Fruit fly (Drosophila melanogaster) whole organism, embryonic: Measurements from ENCODE around the gene CG15498.

Source experiments
- Adf1 ChIP-seq: fragments of 200-800 bp; sonication (Bioruptor generic); IDR thresholded peaks from 2 replicates; pipeline ENCODE4 v1.3.6; 2022; ENCODE audit warnings: missing biosample characterization, missing genetic modification characterization
- B-H1 ChIP-seq: fragments of 200-800 bp; sonication (Bioruptor generic); IDR thresholded peaks from 3 replicates; pipeline ENCODE4 v1.3.6; 2022; ENCODE audit warnings: missing biosample characterization, missing genetic modification characterization
- Bgb ChIP-seq: fragments of 200-800 bp; sonication (Bioruptor generic); IDR thresholded peaks from 2 replicates; pipeline ENCODE4 v1.3.6; 2022; ENCODE audit warnings: missing biosample characterization, missing genetic modification characterization; ENCODE audit not compliant: partially characterized antibody
- CG10321 ChIP-seq: fragments of 200-800 bp; sonication (Bioruptor generic); IDR thresholded peaks from 2 replicates; pipeline ENCODE4 v1.3.6; 2022; ENCODE audit warnings: missing biosample characterization, missing genetic modification characterization
- CG11696 ChIP-seq: fragments of 200-800 bp; sonication (Bioruptor generic); IDR thresholded peaks from 2 replicates; pipeline ENCODE4 v1.3.6; 2022; ENCODE audit warnings: missing biosample characterization, missing genetic modification characterization
- CG13296 ChIP-seq: fragments of 200-800 bp; sonication (Bioruptor generic); optimal IDR thresholded peaks from 3 replicates; lab custom pipeline; 2018; ENCODE audit warnings: missing biosample characterization, mild to moderate bottlenecking, missing genetic modification characterization
- CG15073 ChIP-seq: fragments of 200-800 bp; sonication (Bioruptor generic); optimal IDR thresholded peaks from 2 replicates; lab custom pipeline; 2016; ENCODE audit warnings: missing biosample characterization, missing genetic modification characterization
- CG16779 ChIP-seq: fragments of 200-800 bp; sonication (Bioruptor generic); IDR thresholded peaks from 2 replicates; pipeline ENCODE4 v1.3.6; 2022; ENCODE audit warnings: missing biosample characterization, missing genetic modification characterization
- CG17328 ChIP-seq: fragments of 200-800 bp; sonication (Bioruptor generic); IDR thresholded peaks from 2 replicates; pipeline ENCODE4 v1.3.6; 2022; ENCODE audit warnings: missing biosample characterization, missing genetic modification characterization
- CG17385 ChIP-seq: fragments of 200-800 bp; sonication (Bioruptor generic); optimal IDR thresholded peaks from 3 replicates; lab custom pipeline; 2018; ENCODE audit warnings: missing biosample characterization, mild to moderate bottlenecking, missing genetic modification characterization
- CG18619 ChIP-seq: fragments of 200-800 bp; sonication (Bioruptor generic); optimal IDR thresholded peaks from 3 replicates; lab custom pipeline; 2017; ENCODE audit warnings: missing biosample characterization, mild to moderate bottlenecking, missing genetic modification characterization
- CG2116 ChIP-seq: fragments of 200-800 bp; sonication (Bioruptor generic); optimal IDR thresholded peaks from 3 replicates; lab custom pipeline; 2018; ENCODE audit warnings: missing biosample characterization, mild to moderate bottlenecking, missing genetic modification characterization
- CG33557 ChIP-seq: fragments of 200-800 bp; sonication (Bioruptor generic); optimal IDR thresholded peaks from 2 replicates; lab custom pipeline; 2019; ENCODE audit warnings: missing biosample characterization, mild to moderate bottlenecking, missing genetic modification characterization, moderate library complexity
- CG42726 ChIP-seq: fragments of 200-800 bp; sonication (Bioruptor generic); IDR thresholded peaks from 2 replicates; pipeline ENCODE4 v1.3.6; 2022; ENCODE audit warnings: missing biosample characterization, missing genetic modification characterization; ENCODE audit not compliant: partially characterized antibody
- CG4424 ChIP-seq: fragments of 200-800 bp; sonication (Bioruptor generic); optimal IDR thresholded peaks from 3 replicates; lab custom pipeline; 2016; ENCODE audit warnings: missing biosample characterization, missing genetic modification characterization
- CG6254 ChIP-seq: fragments of 200-800 bp; sonication (Bioruptor generic); optimal IDR thresholded peaks from 3 replicates; lab custom pipeline; 2017; ENCODE audit warnings: mild to moderate bottlenecking, missing biosample characterization, missing genetic modification reagents, missing genetic modification characterization
- CG6683 ChIP-seq: fragments of 200-800 bp; sonication (Bioruptor generic); optimal IDR thresholded peaks from 2 replicates; lab custom pipeline; 2017; ENCODE audit warnings: missing biosample characterization, mild to moderate bottlenecking, missing genetic modification characterization, missing genetic modification reagents
- CG9437 ChIP-seq: fragments of 200-800 bp; sonication (Bioruptor generic); optimal IDR thresholded peaks from 2 replicates; lab custom pipeline; 2018; ENCODE audit warnings: missing biosample characterization, mild to moderate bottlenecking, missing genetic modification characterization
- CG9876 ChIP-seq: fragments of 200-800 bp; sonication (Bioruptor generic); optimal IDR thresholded peaks from 2 replicates; lab custom pipeline; 2016; ENCODE audit warnings: missing biosample characterization, missing genetic modification characterization
- D19B ChIP-seq: fragments of 200-800 bp; sonication (Bioruptor generic); optimal IDR thresholded peaks from 2 replicates; lab custom pipeline; 2017; ENCODE audit warnings: missing biosample characterization, mild to moderate bottlenecking, missing genetic modification characterization
- Drgx ChIP-seq: fragments of 200-800 bp; sonication (Bioruptor generic); IDR thresholded peaks from 2 replicates; pipeline ENCODE4 v1.3.6; 2022; ENCODE audit warnings: missing biosample characterization, missing genetic modification characterization
- E2f2 ChIP-seq: fragments of 200-800 bp; sonication (Bioruptor generic); IDR thresholded peaks from 2 replicates; pipeline ENCODE4 v1.3.6; 2022; ENCODE audit warnings: missing biosample characterization, missing genetic modification characterization
- H15 ChIP-seq: fragments of 200-800 bp; sonication (Bioruptor generic); IDR thresholded peaks from 3 replicates; pipeline ENCODE4 v1.3.6; 2022; ENCODE audit warnings: missing biosample characterization, missing genetic modification characterization
- HHEX ChIP-seq: fragments of 200-800 bp; sonication (Bioruptor generic); optimal IDR thresholded peaks from 3 replicates; lab custom pipeline; 2017; ENCODE audit warnings: missing biosample characterization, mild to moderate bottlenecking, missing genetic modification characterization, missing genetic modification reagents
- HLHmδ ChIP-seq: fragments of 200-800 bp; sonication (Bioruptor generic); optimal IDR thresholded peaks from 2 replicates; lab custom pipeline; 2018; ENCODE audit warnings: missing biosample characterization, mild to moderate bottlenecking, missing genetic modification characterization, moderate library complexity
- Hand ChIP-seq: fragments of 200-800 bp; sonication (Bioruptor generic); optimal IDR thresholded peaks from 2 replicates; lab custom pipeline; 2017; ENCODE audit warnings: mild to moderate bottlenecking, missing biosample characterization, missing genetic modification reagents, missing genetic modification characterization
- NfI ChIP-seq: fragments of 200-800 bp; sonication (Bioruptor generic); optimal IDR thresholded peaks from 3 replicates; lab custom pipeline; 2018; ENCODE audit warnings: missing biosample characterization, mild to moderate bottlenecking, missing genetic modification characterization, moderate library complexity
- PHDP ChIP-seq: fragments of 200-800 bp; sonication (Bioruptor generic); optimal IDR thresholded peaks from 3 replicates; lab custom pipeline; 2018; ENCODE audit warnings: missing biosample characterization, mild to moderate bottlenecking, missing genetic modification characterization, moderate library complexity
- Poxn ChIP-seq: fragments of 200-800 bp; sonication (Bioruptor generic); IDR thresholded peaks from 2 replicates; pipeline ENCODE4 v1.3.6; 2022; ENCODE audit warnings: missing biosample characterization, missing genetic modification characterization
- Rfx ChIP-seq: fragments of 200-800 bp; sonication (Bioruptor generic); IDR thresholded peaks from 2 replicates; pipeline ENCODE4 v1.3.6; 2022; ENCODE audit warnings: missing biosample characterization, missing genetic modification characterization
- Sox102F ChIP-seq: fragments of 200-800 bp; sonication (Bioruptor generic); optimal IDR thresholded peaks from 2 replicates; lab custom pipeline; 2018; ENCODE audit warnings: missing biosample characterization, mild to moderate bottlenecking, missing genetic modification characterization, moderate library complexity
- ap ChIP-seq: fragments of 200-800 bp; sonication (Bioruptor generic); IDR thresholded peaks from 2 replicates; pipeline ENCODE4 v1.3.6; 2022; ENCODE audit warnings: missing biosample characterization, missing genetic modification characterization
- az2 ChIP-seq: fragments of 200-800 bp; sonication (Bioruptor generic); optimal IDR thresholded peaks from 3 replicates; lab custom pipeline; 2016; ENCODE audit warnings: missing biosample characterization, missing genetic modification characterization
- ci ChIP-seq: fragments of 200-800 bp; sonication (Bioruptor generic); IDR thresholded peaks from 3 replicates; pipeline ENCODE4 v1.3.6; 2022; ENCODE audit warnings: missing biosample characterization, missing genetic modification characterization
- dati ChIP-seq: fragments of 200-800 bp; sonication (Bioruptor generic); IDR thresholded peaks from 2 replicates; pipeline ENCODE4 v1.3.6; 2022; ENCODE audit warnings: missing biosample characterization, missing genetic modification characterization
- en ChIP-seq: fragments of 200-800 bp; sonication (Bioruptor generic); optimal IDR thresholded peaks from 2 replicates; lab custom pipeline; 2016; ENCODE audit warnings: missing biosample characterization, missing genetic modification characterization
- gt ChIP-seq: fragments of 200-800 bp; sonication (Bioruptor generic); IDR thresholded peaks from 2 replicates; pipeline ENCODE4 v1.3.6; 2022; ENCODE audit warnings: missing biosample characterization, missing genetic modification characterization
- inv ChIP-seq: fragments of 200-800 bp; sonication (Bioruptor generic); IDR thresholded peaks from 2 replicates; pipeline ENCODE4 v1.3.6; 2022; ENCODE audit warnings: missing biosample characterization, missing genetic modification characterization; ENCODE audit not compliant: partially characterized antibody
- jing ChIP-seq: fragments of 200-800 bp; sonication (Bioruptor generic); optimal IDR thresholded peaks from 2 replicates; lab custom pipeline; 2018; ENCODE audit warnings: missing biosample characterization, mild to moderate bottlenecking, missing genetic modification characterization
- lola ChIP-seq, 3 experiments: fragments of >200 bp in 2 of 3; fragments of 200-800 bp in 1 of 3; sonication (Bioruptor generic) in 1 of 3; optimal IDR thresholded peaks; 2 replicates each; lab custom pipeline; 2017 to 2019; ENCODE audit warnings: missing biosample characterization in 3 of 3, missing genetic modification characterization in 3 of 3, mild to moderate bottlenecking in 1 of 3, moderate library complexity in 1 of 3
- mam ChIP-seq: fragments of 200-800 bp; sonication (Bioruptor generic); optimal IDR thresholded peaks from 3 replicates; lab custom pipeline; 2016; ENCODE audit warnings: missing biosample characterization, missing genetic modification characterization
- odd ChIP-seq: fragments of 200-800 bp; sonication (Bioruptor generic); optimal IDR thresholded peaks from 2 replicates; lab custom pipeline; 2017; ENCODE audit warnings: missing biosample characterization, mild to moderate bottlenecking, missing genetic modification characterization
- peb ChIP-seq: fragments of 200-800 bp; sonication (Bioruptor generic); IDR thresholded peaks from 2 replicates; pipeline ENCODE4 v1.3.6; 2022; ENCODE audit warnings: missing biosample characterization, missing genetic modification characterization
- run ChIP-seq: fragments of 200-800 bp; sonication (Bioruptor generic); optimal IDR thresholded peaks from 3 replicates; lab custom pipeline; 2018; ENCODE audit warnings: missing biosample characterization, mild to moderate bottlenecking, missing genetic modification characterization
- schlank ChIP-seq: fragments of 200-800 bp; sonication (Bioruptor generic); optimal IDR thresholded peaks from 2 replicates; lab custom pipeline; 2018; ENCODE audit warnings: missing biosample characterization, mild to moderate bottlenecking, missing genetic modification characterization
- tio ChIP-seq: fragments of 200-800 bp; sonication (Bioruptor generic); optimal IDR thresholded peaks from 2 replicates; lab custom pipeline; 2017; ENCODE audit warnings: missing biosample characterization, missing genetic modification characterization, inconsistent platforms
- ttk ChIP-seq: fragments of 200-800 bp; sonication (Bioruptor generic); IDR thresholded peaks from 2 replicates; pipeline ENCODE4 v2.1.2; 2022; ENCODE audit warnings: missing biosample characterization, missing genetic modification characterization
- unc-4 ChIP-seq: fragments of 200-800 bp; sonication (Bioruptor generic); IDR thresholded peaks from 2 replicates; pipeline ENCODE4 v1.3.6; 2022; ENCODE audit warnings: missing biosample characterization, missing genetic modification characterization; ENCODE audit not compliant: partially characterized antibody
- wdn ChIP-seq: fragments of 200-800 bp; sonication (Bioruptor generic); IDR thresholded peaks from 2 replicates; pipeline ENCODE4 v1.3.6; 2022; ENCODE audit warnings: missing biosample characterization, missing genetic modification characterization
- wek ChIP-seq: fragments of 200-800 bp; sonication (Bioruptor generic); optimal IDR thresholded peaks from 3 replicates; lab custom pipeline; 2018; ENCODE audit warnings: missing biosample characterization, mild to moderate bottlenecking, missing genetic modification characterization, moderate library complexity
- zfh2 ChIP-seq: fragments of 200-800 bp; sonication (Bioruptor generic); optimal IDR thresholded peaks from 2 replicates; lab custom pipeline; 2016; ENCODE audit warnings: missing biosample characterization, missing genetic modification characterization

The CG15498 gene

dm6 chr3R:21561427-21561872 is 7.5 kb downstream of the CG15498 start (continued):
- TF ChIP-seq CG9876 (GFP tag; lab: Kevin White, UChicago) (no peak), CG15073 (GFP tag; lab: Kevin White, UChicago) (no peak), Adf1 (GFP tag; lab: Robert Waterston, UW) (peak; percentile 13; the same call in 1 of the 2 replicates), mam (GFP tag; lab: Kevin White, UChicago) (no peak), peb (GFP tag; lab: Robert Waterston, UW) (no peak), H15 (GFP tag; lab: Robert Waterston, UW) (no peak), dati (GFP tag; lab: Robert Waterston, UW) (no peak), CG6683 (no peak), CG4424 (GFP tag; lab: Kevin White, UChicago) (no peak), Rfx (peak; percentile 8; the same call in 1 of the 2 replicates), Sox102F (GFP tag; lab: Kevin White, UChicago) (no peak), PHDP (tag; lab: Kevin White, UChicago) (no peak), CG2116 (peak; percentile 23), ttk (no peak), lola (GFP tag; optimal IDR thresholded peaks at IDR 0.05; lab: Kevin White, UChicago) (no peak), zfh2 (no peak), D19B (GFP tag; lab: Kevin White, UChicago) (no peak), Bgb (GFP tag; lab: Robert Waterston, UW) (peak; percentile 19; the same call in 1 of the 2 replicates), wek (GFP tag; lab: Kevin White, UChicago) (peak; percentile 25), ci (GFP tag; lab: Robert Waterston, UW) (peak; percentile 70), CG6254 (GFP tag; lab: Kevin White, UChicago) (no peak), CG11696 (GFP tag; lab: Robert Waterston, UW) (no peak), unc-4 (GFP tag; lab: Robert Waterston, UW) (no peak), CG16779 (GFP tag; lab: Robert Waterston, UW) (no peak), gt (GFP tag; lab: Robert Waterston, UW) (no peak), CG33557 (GFP tag; lab: Kevin White, UChicago) (peak; percentile 32), az2 (GFP tag; lab: Kevin White, UChicago) (no peak), Poxn (GFP tag; lab: Robert Waterston, UW) (no peak), odd (GFP tag; lab: Kevin White, UChicago) (peak; percentile 54), en (GFP tag; lab: Kevin White, UChicago) (no peak), run (tag; lab: Kevin White, UChicago) (peak; percentile 25), CG42726 (GFP tag; lab: Robert Waterston, UW) (no peak), E2f2 (no peak), CG17385 (GFP tag; lab: Kevin White, UChicago) (peak; percentile 37), HHEX (GFP tag; lab: Kevin White, UChicago) (peak; percentile 25), CG13296 (peak; percentile 49), jing (GFP tag; lab: Kevin White, UChicago) (no peak), inv (GFP tag; lab: Robert Waterston, UW) (no peak), Hand (no peak), CG18619 (no peak), NfI (peak; percentile 20), CG9437 (peak; percentile 6), ap (GFP tag; lab: Robert Waterston, UW) (no peak), CG17328 (GFP tag; lab: Robert Waterston, UW) (peak; percentile 42; the same call in 1 of the 2 replicates), B-H1 (no peak), Drgx (GFP tag; lab: Robert Waterston, UW) (no peak), HLHmδ (GFP tag; lab: Kevin White, UChicago) (peak; percentile 65), wdn (GFP tag; lab: Robert Waterston, UW) (no peak), tio (GFP tag; lab: Kevin White, UChicago) (no peak), schlank (no peak), CG10321 (GFP tag; lab: Robert Waterston, UW) (no peak)
